Worm (Caenorhabditis elegans) whole organism, late embryonic: ENCODE measurements around the gene ZK550.2.

ENCODE experiments used
- F13H6.1 ChIP-seq: sonication (generic microtip); optimal IDR thresholded peaks from 2 replicates; lab custom pipeline; 2016; ENCODE audit warnings: missing genetic modification characterization, missing compliant biosample characterization
- T23F11.4 ChIP-seq: fragments of 200-800 bp; sonication (Bioruptor generic); optimal IDR thresholded peaks from 2 replicates; lab custom pipeline; 2018; ENCODE audit warnings: mild to moderate bottlenecking, missing genetic modification characterization, missing compliant biosample characterization
- ceh-45 ChIP-seq: fragments of 200-800 bp; sonication (Bioruptor generic); IDR thresholded peaks from 2 replicates; pipeline ENCODE4 v1.3.6; 2022; ENCODE audit warnings: missing genetic modification reagents, missing genetic modification characterization, missing compliant biosample characterization
- ceh-9 ChIP-seq: sonication (generic microtip); optimal IDR thresholded peaks from 2 replicates; lab custom pipeline; 2016; ENCODE audit warnings: mild to moderate bottlenecking, missing genetic modification characterization, inconsistent platforms, missing compliant biosample characterization
- dve-1 ChIP-seq: sonication (generic microtip); optimal IDR thresholded peaks from 2 replicates; lab custom pipeline; 2017; ENCODE audit warnings: antibody characterized with exemption, mild to moderate bottlenecking, missing genetic modification characterization, missing compliant biosample characterization
- hlh-30 ChIP-seq: sonication (generic microtip); optimal IDR thresholded peaks from 2 replicates; lab custom pipeline; 2017; ENCODE audit warnings: antibody characterized with exemption, missing genetic modification characterization, missing compliant biosample characterization; ENCODE audit not compliant: insufficient read depth
- lin-11 ChIP-seq: fragments of 200-800 bp; sonication (Bioruptor generic); optimal IDR thresholded peaks from 2 replicates; lab custom pipeline; 2018; ENCODE audit warnings: mild to moderate bottlenecking, missing genetic modification characterization, missing compliant biosample characterization
- odd-2 ChIP-seq: sonication (generic microtip); optimal IDR thresholded peaks from 2 replicates; lab custom pipeline; 2017; ENCODE audit warnings: antibody characterized with exemption, mild to moderate bottlenecking, missing genetic modification characterization, missing compliant biosample characterization
- sox-4 ChIP-seq: sonication (generic microtip); optimal IDR thresholded peaks from 2 replicates; lab custom pipeline; 2017; ENCODE audit warnings: mild to moderate bottlenecking, missing genetic modification characterization, inconsistent platforms, missing compliant biosample characterization
- tbx-2 ChIP-seq: sonication (generic microtip); optimal IDR thresholded peaks from 2 replicates; lab custom pipeline; 2016; ENCODE audit warnings: missing genetic modification characterization, missing compliant biosample characterization

DNA sequence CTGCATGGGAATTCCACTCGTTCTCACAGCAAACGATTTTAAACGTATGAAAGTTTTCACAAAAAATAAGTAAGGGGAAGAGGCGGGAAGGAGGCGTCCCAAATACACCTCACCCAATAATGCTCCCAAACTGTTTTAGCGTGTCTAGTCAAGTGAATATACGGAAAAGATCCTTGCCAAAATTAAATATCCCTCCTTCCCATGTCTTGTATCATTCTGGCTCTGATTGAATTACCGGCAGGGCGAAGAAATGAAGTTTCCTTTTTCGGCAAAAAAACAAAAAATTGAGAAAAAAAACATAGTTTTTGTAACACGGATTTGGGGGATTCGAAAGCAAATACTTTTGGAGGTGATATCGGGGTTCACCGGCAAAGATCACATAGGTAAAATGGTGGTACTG lies 6.4 kb upstream of the ZK550.2 start:
- no peak for TF ChIP-seq T23F11.4
- no peak for TF ChIP-seq hlh-30 (tag; lab: Kevin White, UChicago)
- no peak for TF ChIP-seq lin-11
- TF ChIP-seq odd-2 (tag; lab: Kevin White, UChicago): no peak
- TF ChIP-seq ceh-45 (GFP tag; lab: Robert Waterston, UW): no peak
- TF ChIP-seq sox-4 (tag; lab: Kevin White, UChicago): no peak
- no peak for TF ChIP-seq tbx-2 (tag; lab: Kevin White, UChicago)
- no peak for TF ChIP-seq ceh-9 (tag; lab: Kevin White, UChicago)
- no peak for TF ChIP-seq F13H6.1
- no peak for TF ChIP-seq dve-1 (tag; lab: Kevin White, UChicago)
